Worm (Caenorhabditis elegans): ENCODE measurements around the gene F08B4.8.

ce11 chrIV:8725345-8725744 is 47.9 kb downstream of the F08B4.8 start, which contains the start of gene pgm-3:
- no peak for TF ChIP-seq dmd-9 (GFP tag; IDR thresholded peaks at IDR 0.05)
- no peak for TF ChIP-seq ztf-11 (tag; optimal IDR thresholded peaks at IDR 0.05)
- no peak for TF ChIP-seq ama-1 (optimal IDR thresholded peaks at IDR 0.05)
- TF ChIP-seq Y75B8A.6 (GFP tag; IDR thresholded peaks at IDR 0.05): no peak
- TF ChIP-seq daf-8 (GFP tag; IDR thresholded peaks at IDR 0.05): no peak
- TF ChIP-seq F49E8.2 (tag; optimal IDR thresholded peaks at IDR 0.05; ENCODE audit: borderline replicate concordance): no peak
- no peak for TF ChIP-seq F37D6.2 (tag; optimal IDR thresholded peaks at IDR 0.05)
- no peak for TF ChIP-seq nhr-76 (tag; optimal IDR thresholded peaks at IDR 0.05)
- TF ChIP-seq R02D3.7 (tag; optimal IDR thresholded peaks at IDR 0.05): peak; percentile 15
- TF ChIP-seq snpc-4 (tag; optimal IDR thresholded peaks at IDR 0.05): no peak
- no peak for TF ChIP-seq lin-39 (tag; optimal IDR thresholded peaks at IDR 0.05)
- no peak for TF ChIP-seq ceh-82 (tag; optimal IDR thresholded peaks at IDR 0.05)
